Worm (Caenorhabditis elegans): ENCODE measurements around the gene faah-6.

DNA sequence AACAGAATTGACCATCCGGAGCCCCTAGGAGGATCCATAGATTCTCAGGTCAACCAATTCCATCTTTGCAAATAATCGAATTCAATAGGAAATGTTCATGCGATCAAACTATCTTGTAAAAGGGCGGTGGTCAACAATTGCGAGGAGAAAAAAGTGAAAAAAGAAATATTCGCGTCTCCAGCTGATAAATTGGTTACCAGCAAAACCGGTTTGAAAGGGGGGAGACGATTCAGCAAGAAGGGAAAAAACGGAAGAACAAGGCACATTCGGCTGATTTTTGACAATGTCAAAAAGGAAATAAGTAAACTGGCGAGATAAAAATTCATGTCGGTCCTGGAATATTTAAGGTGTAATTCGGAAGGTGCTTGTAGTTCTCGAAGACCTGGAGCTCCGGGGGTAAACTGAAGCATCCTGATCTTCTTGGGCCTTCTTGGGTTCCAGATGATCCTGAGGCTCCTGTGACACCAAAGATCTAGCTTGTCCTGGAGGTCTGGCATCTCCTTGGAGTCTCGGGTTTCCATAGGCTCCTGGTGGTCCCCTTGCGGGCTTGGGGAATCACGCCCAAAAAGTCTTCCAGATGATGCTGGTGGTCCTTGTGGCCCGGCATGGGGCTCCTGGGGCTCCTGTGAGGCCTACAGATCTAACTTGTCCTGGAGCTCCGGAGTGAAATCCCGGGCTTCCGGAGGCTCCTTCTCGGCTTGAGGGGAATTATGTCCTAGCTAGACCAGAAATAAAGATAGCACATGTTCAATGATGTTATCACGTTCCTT is 52.9 kb downstream of the faah-6 start:
- TF ChIP-seq zag-1 (tag; optimal IDR thresholded peaks at IDR 0.05) (no peak), nhr-12 (tag; optimal IDR thresholded peaks at IDR 0.05) (no peak)

All from whole organism, L2 larva.